Fruit fly (Drosophila melanogaster) whole organism, embryonic: ENCODE results near the gene Rpt4.

Experiments used
- Atf3 ChIP-seq: fragments of 200-800 bp; sonication (Bioruptor generic); optimal IDR thresholded peaks from 3 replicates; lab custom pipeline; 2016; ENCODE audit warnings: missing biosample characterization, missing genetic modification characterization
- Bgb ChIP-seq: fragments of 200-800 bp; sonication (Bioruptor generic); IDR thresholded peaks from 2 replicates; pipeline ENCODE4 v1.3.6; 2022; ENCODE audit warnings: missing biosample characterization, missing genetic modification characterization; ENCODE audit not compliant: partially characterized antibody
- CG10431 ChIP-seq: fragments of 200-800 bp; sonication (Bioruptor generic); optimal IDR thresholded peaks from 3 replicates; lab custom pipeline; 2018; ENCODE audit warnings: missing biosample characterization, mild to moderate bottlenecking, missing genetic modification characterization
- CG10462 ChIP-seq: fragments of 200-800 bp; sonication (Bioruptor generic); optimal IDR thresholded peaks from 2 replicates; lab custom pipeline; 2016; ENCODE audit warnings: missing biosample characterization, missing genetic modification characterization
- CG11247 ChIP-seq: fragments of 200-800 bp; sonication (Bioruptor generic); IDR thresholded peaks from 2 replicates; pipeline ENCODE4 v1.3.6; 2022; ENCODE audit warnings: missing biosample characterization, missing genetic modification characterization
- CG11504 ChIP-seq: fragments of 200-800 bp; sonication (Bioruptor generic); optimal IDR thresholded peaks from 3 replicates; lab custom pipeline; 2019; ENCODE audit warnings: missing biosample characterization, mild to moderate bottlenecking, missing genetic modification characterization, moderate library complexity
- CG12236 ChIP-seq: fragments of 200-800 bp; sonication (Bioruptor generic); optimal IDR thresholded peaks from 2 replicates; lab custom pipeline; 2016; ENCODE audit warnings: missing biosample characterization, missing genetic modification characterization
- CG12659 ChIP-seq: fragments of 200-800 bp; sonication (Bioruptor generic); optimal IDR thresholded peaks from 3 replicates; lab custom pipeline; 2017; ENCODE audit warnings: mild to moderate bottlenecking, missing biosample characterization, missing genetic modification reagents, missing genetic modification characterization
- CG1529 ChIP-seq: fragments of 200-800 bp; sonication (Bioruptor generic); optimal IDR thresholded peaks from 3 replicates; lab custom pipeline; 2018; ENCODE audit warnings: missing biosample characterization, missing genetic modification characterization
- CG34376 ChIP-seq: fragments of 200-800 bp; sonication (Bioruptor generic); optimal IDR thresholded peaks from 2 replicates; lab custom pipeline; 2018; ENCODE audit warnings: missing biosample characterization, mild to moderate bottlenecking, missing genetic modification characterization
- CG3726 ChIP-seq: fragments of 200-800 bp; sonication (Bioruptor generic); IDR thresholded peaks from 3 replicates; pipeline ENCODE4, ENCODE4 v1.3.6; 2022; ENCODE audit warnings: missing biosample characterization, missing genetic modification characterization
- CG4424 ChIP-seq: fragments of 200-800 bp; sonication (Bioruptor generic); optimal IDR thresholded peaks from 3 replicates; lab custom pipeline; 2016; ENCODE audit warnings: missing biosample characterization, missing genetic modification characterization
- CG6272 ChIP-seq: fragments of 200-800 bp; sonication (Bioruptor generic); IDR thresholded peaks from 2 replicates; pipeline ENCODE4 v1.3.6; 2022; ENCODE audit warnings: missing biosample characterization, missing genetic modification characterization
- CG6683 ChIP-seq: fragments of 200-800 bp; sonication (Bioruptor generic); optimal IDR thresholded peaks from 2 replicates; lab custom pipeline; 2017; ENCODE audit warnings: missing biosample characterization, mild to moderate bottlenecking, missing genetic modification characterization, missing genetic modification reagents
- CG6765 ChIP-seq: fragments of 200-800 bp; sonication (Bioruptor generic); optimal IDR thresholded peaks from 3 replicates; lab custom pipeline; 2017; ENCODE audit warnings: missing biosample characterization, mild to moderate bottlenecking, missing genetic modification characterization
- CG7963 ChIP-seq: fragments of 200-800 bp; sonication (Bioruptor generic); IDR thresholded peaks from 3 replicates; pipeline ENCODE4 v1.3.6; 2022; ENCODE audit warnings: missing biosample characterization, missing genetic modification characterization; ENCODE audit not compliant: partially characterized antibody
- CG9876 ChIP-seq: fragments of 200-800 bp; sonication (Bioruptor generic); optimal IDR thresholded peaks from 2 replicates; lab custom pipeline; 2016; ENCODE audit warnings: missing biosample characterization, missing genetic modification characterization
- Dip2 ChIP-seq: fragments of 200-800 bp; sonication (Bioruptor generic); IDR thresholded peaks from 2 replicates; pipeline ENCODE4 v1.3.6; 2022; ENCODE audit warnings: missing biosample characterization, missing genetic modification characterization
- E2f1 ChIP-seq: fragments of 200-800 bp; sonication (Bioruptor generic); IDR thresholded peaks from 2 replicates; pipeline ENCODE4 v1.3.6; 2022; ENCODE audit warnings: missing biosample characterization, missing genetic modification characterization
- Ets97D ChIP-seq: fragments of 200-800 bp; sonication (Bioruptor generic); optimal IDR thresholded peaks from 3 replicates; lab custom pipeline; 2016; ENCODE audit warnings: missing biosample characterization, missing genetic modification characterization
- Fer3 ChIP-seq: fragments of 200-800 bp; sonication (Bioruptor generic); optimal IDR thresholded peaks from 2 replicates; lab custom pipeline; 2018; ENCODE audit warnings: missing biosample characterization, mild to moderate bottlenecking, missing genetic modification characterization, moderate library complexity
- H15 ChIP-seq: fragments of 200-800 bp; sonication (Bioruptor generic); IDR thresholded peaks from 3 replicates; pipeline ENCODE4 v1.3.6; 2022; ENCODE audit warnings: missing biosample characterization, missing genetic modification characterization
- Hr3 ChIP-seq: fragments of 200-800 bp; sonication (Bioruptor generic); optimal IDR thresholded peaks from 3 replicates; lab custom pipeline; 2016; ENCODE audit warnings: missing biosample characterization, missing genetic modification characterization
- Hr39 ChIP-seq: fragments of >200 bp; optimal IDR thresholded peaks from 2 replicates; lab custom pipeline; 2017
- Lpt ChIP-seq: fragments of >200 bp; optimal IDR thresholded peaks from 2 replicates; lab custom pipeline; 2018; ENCODE audit warnings: missing biosample characterization, missing genetic modification characterization
- Nf-YA ChIP-seq: fragments of 200-800 bp; sonication (Bioruptor generic); IDR thresholded peaks from 2 replicates; pipeline ENCODE4 v1.3.6; 2022; ENCODE audit warnings: missing biosample characterization, missing genetic modification characterization
- Nf-YB ChIP-seq: fragments of 200-800 bp; sonication (Bioruptor generic); optimal IDR thresholded peaks from 3 replicates; lab custom pipeline; 2019; ENCODE audit warnings: missing biosample characterization, mild to moderate bottlenecking, missing genetic modification characterization, moderate library complexity
- TFAM ChIP-seq: fragments of 200-800 bp; sonication (Bioruptor generic); optimal IDR thresholded peaks from 2 replicates; lab custom pipeline; 2017; ENCODE audit warnings: missing biosample characterization, missing genetic modification characterization, inconsistent platforms
- Trl ChIP-seq, 3 experiments: fragments of >200 bp in 2 of 3; fragments of 200-800 bp in 1 of 3; sonication (Bioruptor generic) in 1 of 3; optimal IDR thresholded peaks; 2 replicates in 1 of 3; 3 replicates in 2 of 3; lab custom pipeline; 2016 to 2017; ENCODE audit warnings: missing biosample characterization in 1 of 3, missing genetic modification characterization in 1 of 3
- bbx ChIP-seq: fragments of 200-800 bp; sonication (Bioruptor generic); IDR thresholded peaks from 2 replicates; pipeline ENCODE4 v1.3.6; 2022; ENCODE audit warnings: missing biosample characterization, missing genetic modification characterization; ENCODE audit not compliant: partially characterized antibody
- bigmax ChIP-seq: fragments of 200-800 bp; sonication (Bioruptor generic); optimal IDR thresholded peaks from 2 replicates; lab custom pipeline; 2018; ENCODE audit warnings: missing biosample characterization, mild to moderate bottlenecking, missing genetic modification characterization
- cg ChIP-seq: fragments of 200-800 bp; sonication (Bioruptor generic); optimal IDR thresholded peaks from 3 replicates; lab custom pipeline; 2019; ENCODE audit warnings: missing biosample characterization, mild to moderate bottlenecking, missing genetic modification characterization, moderate library complexity
- ci ChIP-seq: fragments of 200-800 bp; sonication (Bioruptor generic); IDR thresholded peaks from 3 replicates; pipeline ENCODE4 v1.3.6; 2022; ENCODE audit warnings: missing biosample characterization, missing genetic modification characterization
- crol ChIP-seq: fragments of 200-800 bp; sonication (Bioruptor generic); IDR thresholded peaks from 2 replicates; pipeline ENCODE4 v1.3.6; 2022; ENCODE audit warnings: missing biosample characterization, missing genetic modification characterization
- dimm ChIP-seq: fragments of 200-800 bp; sonication (Bioruptor generic); IDR thresholded peaks from 2 replicates; pipeline ENCODE4 v1.3.6; 2022; ENCODE audit warnings: missing biosample characterization, missing genetic modification characterization
- disco-r ChIP-seq: fragments of 200-800 bp; sonication (Bioruptor generic); optimal IDR thresholded peaks from 2 replicates; lab custom pipeline; 2016; ENCODE audit warnings: missing biosample characterization, missing genetic modification characterization
- dpn ChIP-seq, 2 experiments: fragments of 200-800 bp; sonication (Bioruptor generic); optimal IDR thresholded peaks; 3 replicates each; lab custom pipeline; 2016; ENCODE audit warnings: missing biosample characterization in 2 of 2, missing genetic modification characterization in 2 of 2
- en ChIP-seq: fragments of 200-800 bp; sonication (Bioruptor generic); optimal IDR thresholded peaks from 2 replicates; lab custom pipeline; 2016; ENCODE audit warnings: missing biosample characterization, missing genetic modification characterization
- fru ChIP-seq: fragments of >200 bp; optimal IDR thresholded peaks from 2 replicates; lab custom pipeline; 2017
- ham ChIP-seq: fragments of 200-800 bp; sonication (Bioruptor generic); IDR thresholded peaks from 2 replicates; pipeline ENCODE4 v1.3.6; 2022; ENCODE audit warnings: missing biosample characterization, missing genetic modification characterization
- ind ChIP-seq: fragments of 200-800 bp; sonication (Bioruptor generic); optimal IDR thresholded peaks from 3 replicates; lab custom pipeline; 2016; ENCODE audit warnings: missing biosample characterization, missing genetic modification characterization
- kah ChIP-seq: fragments of 200-800 bp; sonication (Bioruptor generic); optimal IDR thresholded peaks from 2 replicates; lab custom pipeline; 2018; ENCODE audit warnings: missing biosample characterization, mild to moderate bottlenecking, missing genetic modification characterization
- kay ChIP-seq: fragments of 200-800 bp; sonication (Bioruptor generic); optimal IDR thresholded peaks from 2 replicates; lab custom pipeline; 2016; ENCODE audit warnings: missing biosample characterization, missing genetic modification characterization
- mld ChIP-seq: fragments of 200-800 bp; sonication (Bioruptor generic); IDR thresholded peaks from 3 replicates; pipeline ENCODE4 v1.3.6; 2022; ENCODE audit warnings: missing biosample characterization, missing genetic modification characterization; ENCODE audit not compliant: partially characterized antibody
- oc ChIP-seq: fragments of 200-800 bp; sonication (Bioruptor generic); optimal IDR thresholded peaks from 2 replicates; lab custom pipeline; 2018; ENCODE audit warnings: missing biosample characterization, mild to moderate bottlenecking, missing genetic modification characterization, moderate library complexity
- pfk ChIP-seq: fragments of 200-800 bp; sonication (Bioruptor generic); optimal IDR thresholded peaks from 2 replicates; lab custom pipeline; 2018; ENCODE audit warnings: missing biosample characterization, mild to moderate bottlenecking, missing genetic modification characterization, moderate library complexity
- shn ChIP-seq: fragments of 200-800 bp; sonication (Bioruptor generic); optimal IDR thresholded peaks from 3 replicates; lab custom pipeline; 2016; ENCODE audit warnings: missing biosample characterization, missing genetic modification characterization
- tap ChIP-seq: fragments of 200-800 bp; optimal IDR thresholded peaks from 3 replicates; lab custom pipeline; 2019; ENCODE audit warnings: missing biosample characterization, mild to moderate bottlenecking, missing genetic modification characterization, moderate library complexity
- wdn ChIP-seq: fragments of 200-800 bp; sonication (Bioruptor generic); IDR thresholded peaks from 2 replicates; pipeline ENCODE4 v1.3.6; 2022; ENCODE audit warnings: missing biosample characterization, missing genetic modification characterization
- wek ChIP-seq: fragments of 200-800 bp; sonication (Bioruptor generic); optimal IDR thresholded peaks from 3 replicates; lab custom pipeline; 2018; ENCODE audit warnings: missing biosample characterization, mild to moderate bottlenecking, missing genetic modification characterization, moderate library complexity

Rpt4 gene

DNA sequence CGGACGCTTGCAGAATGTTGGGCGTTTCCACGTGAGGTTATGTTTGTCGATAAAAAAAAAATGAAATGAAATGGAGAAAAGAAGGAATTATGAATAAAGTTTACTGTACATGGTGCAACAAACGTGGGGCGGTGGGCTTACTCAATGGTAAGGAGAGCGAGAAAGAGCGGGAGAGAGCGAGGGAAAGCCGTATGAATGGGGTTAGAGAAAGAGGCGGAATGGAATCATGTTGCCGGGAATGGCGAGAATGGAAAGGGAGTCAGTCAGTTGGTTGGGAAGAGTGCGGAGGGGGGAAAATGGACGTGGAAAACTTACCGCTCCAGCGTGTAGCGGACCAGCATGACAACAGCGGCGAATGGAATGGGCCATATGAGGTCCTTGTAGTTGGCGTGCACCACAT, 25.0 kb downstream of the Rpt4 start:
- 0 out of 3 replicates have a peak, but pooled peaks have one; percentile 20 for TF ChIP-seq ci
- TF ChIP-seq cg (GFP tag; lab: Kevin White, UChicago), result peak; percentile 39
- TF ChIP-seq Trl (optimal IDR thresholded peaks at IDR 0.05; lab: Kevin White, UChicago), result peak; percentile 30 to 58
- no peak for TF ChIP-seq Trl (GFP tag; optimal IDR thresholded peaks at IDR 0.05; lab: Kevin White, UChicago)
- TF ChIP-seq CG10431, result peak; percentile 91
- no peak for TF ChIP-seq tap (tag; lab: Kevin White, UChicago)
- TF ChIP-seq crol (GFP tag; lab: Robert Waterston, UW), result peak; percentile 76
- peak; percentile 29 for TF ChIP-seq CG11504
- peak; percentile 87 for TF ChIP-seq bigmax (GFP tag; lab: Kevin White, UChicago)
- TF ChIP-seq pfk (GFP tag; lab: Kevin White, UChicago), result peak; percentile 85
- no peak for TF ChIP-seq shn (GFP tag; lab: Kevin White, UChicago)
- TF ChIP-seq, all 482 proteins: peak for 8

dm6 chrX:6265456-6265877, 25.6 kb downstream of the Rpt4 start:
- TF ChIP-seq CG6272 (GFP tag; lab: Robert Waterston, UW), result peak; percentile 83
- TF ChIP-seq CG7963, result no peak
- TF ChIP-seq kah, result peak; percentile 92
- TF ChIP-seq cg (GFP tag; lab: Kevin White, UChicago), result no peak
- TF ChIP-seq mld (GFP tag; lab: Robert Waterston, UW), result no peak
- TF ChIP-seq CG34376 (GFP tag; lab: Kevin White, UChicago), result peak; percentile 86
- no peak for TF ChIP-seq Bgb (GFP tag; lab: Robert Waterston, UW)
- peak; percentile 97 for TF ChIP-seq CG1529
- TF ChIP-seq CG12236, result peak; percentile 96
- TF ChIP-seq CG9876 (GFP tag; lab: Kevin White, UChicago), result peak; percentile 90
- TF ChIP-seq CG6683 (GFP tag; lab: Kevin White, UChicago), result peak; percentile 87
- TF ChIP-seq CG10462 (GFP tag; lab: Kevin White, UChicago), result peak; percentile 92
- peak; percentile 85 for TF ChIP-seq Nf-YB (GFP tag; lab: Kevin White, UChicago)
- peak; percentile 91 for TF ChIP-seq Fer3 (tag; lab: Kevin White, UChicago)
- no peak for TF ChIP-seq Lpt (GFP tag; lab: Kevin White, UChicago)
- TF ChIP-seq en, result peak; percentile 96
- peak; percentile 92 for TF ChIP-seq kay (GFP tag; lab: Kevin White, UChicago)
- peak; percentile 89 for TF ChIP-seq CG3726
- TF ChIP-seq CG12659, result peak; percentile 97
- TF ChIP-seq Hr3 (GFP tag; lab: Kevin White, UChicago), result peak; percentile 96
- TF ChIP-seq wdn (GFP tag; lab: Robert Waterston, UW), result peak; percentile 91
- TF ChIP-seq disco-r (GFP tag; lab: Kevin White, UChicago), result peak; percentile 93
- peak; percentile 83 for TF ChIP-seq TFAM
- no peak for TF ChIP-seq pfk (GFP tag; lab: Kevin White, UChicago)
- no peak for TF ChIP-seq fru (lab: Kevin White, UChicago)
- TF ChIP-seq Atf3 (GFP tag; lab: Kevin White, UChicago), result peak; percentile 95
- peak; percentile 84 for TF ChIP-seq Ets97D
- peak; percentile 96 to 97 for TF ChIP-seq dpn (GFP tag; optimal IDR thresholded peaks at IDR 0.05; lab: Kevin White, UChicago)
- peak; percentile 82 for TF ChIP-seq CG11247
- peak; percentile 91 for TF ChIP-seq H15
- TF ChIP-seq bbx (GFP tag; lab: Robert Waterston, UW), result no peak
- TF ChIP-seq ham (GFP tag; lab: Robert Waterston, UW), result peak; percentile 50; the same call in 1 of the 2 replicates
- TF ChIP-seq dimm (GFP tag; lab: Robert Waterston, UW), result peak; percentile 91
- peak; percentile 86 for TF ChIP-seq wek (GFP tag; lab: Kevin White, UChicago)
- no peak for TF ChIP-seq Hr39 (lab: Kevin White, UChicago)
- peak; percentile 65 for TF ChIP-seq Dip2 (GFP tag; lab: Robert Waterston, UW)
- peak; percentile 92 for TF ChIP-seq Nf-YA
- peak; percentile 89 for TF ChIP-seq CG6765 (GFP tag; lab: Kevin White, UChicago)
- TF ChIP-seq ind, result peak; percentile 95
- TF ChIP-seq oc, result peak; percentile 95
- peak; percentile 96 for TF ChIP-seq CG4424
- peak; percentile 93 for TF ChIP-seq E2f1 (GFP tag; lab: Robert Waterston, UW)
